Worm (Caenorhabditis elegans): ENCODE data around the gene Y37E11AM.3.

Y37E11AM.3 gene

ce11 chrIV:3759823-3760222, 40.9 kb upstream of the Y37E11AM.3 start:
- no peak for TF ChIP-seq T20F7.1 (GFP tag; optimal IDR thresholded peaks at IDR 0.05)
- peak; percentile 1 for TF ChIP-seq aha-1 (tag)

- no peak for TF ChIP-seq mdt-29 (GFP tag; IDR thresholded peaks at IDR 0.05)
- TF ChIP-seq Y5F2A.4 (GFP tag; optimal IDR thresholded peaks at IDR 0.05), result no peak
- no peak for TF ChIP-seq daf-16 (GFP tag; optimal IDR thresholded peaks at IDR 0.05)
- TF ChIP-seq daf-16 (tag; optimal IDR thresholded peaks at IDR 0.05), result no peak
These were observed 37.0 kb upstream of the Y37E11AM.3 start, which contains the start of gene best-20 for ce11 chrIV:3755921-3756320. Gene best-20, plus strand, starts transcription at chrIV:3756221.

- no peak for TF ChIP-seq ceh-20 (GFP tag; IDR thresholded peaks at IDR 0.05)
- no peak for TF ChIP-seq mes-2 (tag; optimal IDR thresholded peaks at IDR 0.05; ENCODE audit: poor library complexity, severe bottlenecking)
- no peak for TF ChIP-seq tag-97 (GFP tag; IDR thresholded peaks at IDR 0.05)
- TF ChIP-seq nhr-48 (tag; optimal IDR thresholded peaks at IDR 0.05), result no peak
- TF ChIP-seq attf-4 (tag; optimal IDR thresholded peaks at IDR 0.05), result no peak
- no peak for TF ChIP-seq hif-1 (tag; optimal IDR thresholded peaks at IDR 0.05)
- no peak for TF ChIP-seq T20F7.1 (GFP tag; optimal IDR thresholded peaks at IDR 0.05)
- TF ChIP-seq ztf-11 (tag; optimal IDR thresholded peaks at IDR 0.05), result no peak
These were observed 36.4 kb upstream of the Y37E11AM.3 start, which contains the start of gene Y37E11AR.7 for ce11 chrIV:3755355-3755754. Gene Y37E11AR.7, minus strand, starts transcription at chrIV:3755455.

- TF ChIP-seq nhr-111 (GFP tag; optimal IDR thresholded peaks at IDR 0.05) (no peak), nhr-76 (tag; optimal IDR thresholded peaks at IDR 0.05) (no peak), ZK337.2 (GFP tag; IDR thresholded peaks at IDR 0.05) (no peak), spr-3 (GFP tag; optimal IDR thresholded peaks at IDR 0.05) (no peak), zip-11 (GFP tag; IDR thresholded peaks at IDR 0.05) (no peak), nhr-28 (tag; optimal IDR thresholded peaks at IDR 0.05) (peak; percentile 97)
These were observed 33.3 kb upstream of the Y37E11AM.3 start for ce11 chrIV:3752276-3752675.

ce11 chrIV:3751001-3751400, 32.0 kb upstream of the Y37E11AM.3 start, which contains the start of gene ugt-45:
Gene ugt-45, minus strand, starts transcription at chrIV:3751101.
- TF ChIP-seq snpc-1.2 (GFP tag; IDR thresholded peaks at IDR 0.05) (no peak), daf-16 (GFP tag; optimal IDR thresholded peaks at IDR 0.05) (no peak), daf-16 (tag; optimal IDR thresholded peaks at IDR 0.05) (no peak), nhr-28 (tag; optimal IDR thresholded peaks at IDR 0.05) (peak; percentile 76), nhr-76 (tag; optimal IDR thresholded peaks at IDR 0.05) (no peak)

- TF ChIP-seq D1046.2 (GFP tag; IDR thresholded peaks at IDR 0.05), result no peak
- TF ChIP-seq set-16 (GFP tag; IDR thresholded peaks at IDR 0.05), result peak; percentile 72
- no peak for TF ChIP-seq ceh-20 (GFP tag; IDR thresholded peaks at IDR 0.05)
- TF ChIP-seq dmd-8 (GFP tag; IDR thresholded peaks at IDR 0.05), result 0 out of 2 replicates have a peak, but pooled peaks have one; percentile 10
- no peak for TF ChIP-seq pha-4 (GFP tag; IDR thresholded peaks at IDR 0.05)
- TF ChIP-seq pha-4 (tag; optimal IDR thresholded peaks at IDR 0.05), result no peak
These were observed 26.8 kb upstream of the Y37E11AM.3 start for ce11 chrIV:3745806-3746205.

ce11 chrIV:3743748-3744147, 24.8 kb upstream of the Y37E11AM.3 start, which contains the start of gene siah-1:
Gene siah-1, plus strand, starts transcription at chrIV:3744048.
- TF ChIP-seq cey-2 (tag; optimal IDR thresholded peaks at IDR 0.05; ENCODE audit: borderline replicate concordance, insufficient read depth) (no peak), ztf-11 (tag; optimal IDR thresholded peaks at IDR 0.05) (no peak), mdl-1 (tag; optimal IDR thresholded peaks at IDR 0.05) (no peak), ceh-28 (tag; optimal IDR thresholded peaks at IDR 0.05) (no peak), madf-9 (GFP tag; conservative IDR thresholded peaks at IDR 0.05) (no peak), Y5F2A.4 (GFP tag; optimal IDR thresholded peaks at IDR 0.05) (no peak), D1046.2 (GFP tag; IDR thresholded peaks at IDR 0.05) (no peak), unc-62 (GFP tag; optimal IDR thresholded peaks at IDR 0.05 in 1 of 2) (peak in 1 of 2 experiments; percentile 55), unc-62 (tag; optimal IDR thresholded peaks at IDR 0.05) (no peak), zip-11 (GFP tag; IDR thresholded peaks at IDR 0.05) (no peak), mxl-2 (GFP tag; conservative IDR thresholded peaks at IDR 0.05) (no peak), daf-8 (GFP tag; IDR thresholded peaks at IDR 0.05) (no peak), mxl-3 (GFP tag; optimal IDR thresholded peaks at IDR 0.05) (no peak), vab-7 (GFP tag; IDR thresholded peaks at IDR 0.05) (no peak), hmg-1.1 (GFP tag; IDR thresholded peaks at IDR 0.05) (peak; percentile 28; the same call in 1 of the 2 replicates), duxl-1 (tag; optimal IDR thresholded peaks at IDR 0.05; ENCODE audit: poor library complexity) (no peak), snpc-1.2 (GFP tag; IDR thresholded peaks at IDR 0.05) (no peak), hlh-11 (tag; optimal IDR thresholded peaks at IDR 0.05) (peak; percentile 31), set-16 (GFP tag; IDR thresholded peaks at IDR 0.05) (0 out of 2 replicates have a peak, but pooled peaks have one; percentile 17), attf-4 (tag; optimal IDR thresholded peaks at IDR 0.05) (no peak), lin-29 (GFP tag; IDR thresholded peaks at IDR 0.05) (no peak)

Data from whole organism, L4 larva.